Fruit fly (Drosophila melanogaster) whole organism, prepupa: Measurements from ENCODE around the gene CG12099.

Source experiments
- Blimp-1 ChIP-seq: fragments of 200-800 bp; sonication (Bioruptor generic); optimal IDR thresholded peaks from 3 replicates; lab custom pipeline; 2017; ENCODE audit warnings: missing biosample characterization, missing genetic modification characterization, mild to moderate bottlenecking, moderate library complexity, missing genetic modification reagents
- CG10631 ChIP-seq: fragments of 200-800 bp; sonication (Bioruptor generic); optimal IDR thresholded peaks from 2 replicates; lab custom pipeline; 2016; ENCODE audit warnings: missing biosample characterization, missing genetic modification characterization
- CG11294 ChIP-seq: fragments of 200-800 bp; sonication (Bioruptor generic); IDR thresholded peaks from 2 replicates; pipeline ENCODE4 v1.3.6; 2022; ENCODE audit warnings: missing biosample characterization, missing genetic modification characterization
- CG11762 ChIP-seq: fragments of 200-800 bp; sonication (Bioruptor generic); optimal IDR thresholded peaks from 3 replicates; lab custom pipeline; 2016; ENCODE audit warnings: missing biosample characterization, missing genetic modification characterization; ENCODE audit not compliant: insufficient read depth
- CG11902 ChIP-seq: fragments of 200-800 bp; sonication (Bioruptor generic); optimal IDR thresholded peaks from 3 replicates; lab custom pipeline; 2016; ENCODE audit warnings: missing biosample characterization, missing genetic modification characterization
- CG15336 ChIP-seq: fragments of 200-800 bp; sonication (Bioruptor generic); IDR thresholded peaks from 2 replicates; pipeline ENCODE4 v1.3.6; 2022; ENCODE audit warnings: missing biosample characterization, missing genetic modification characterization
- CG1621 ChIP-seq: fragments of 200-800 bp; sonication (Bioruptor generic); optimal IDR thresholded peaks from 3 replicates; lab custom pipeline; 2018; ENCODE audit warnings: missing biosample characterization, mild to moderate bottlenecking, missing genetic modification characterization
- CG16779 ChIP-seq: fragments of 200-800 bp; sonication (Bioruptor generic); optimal IDR thresholded peaks from 3 replicates; lab custom pipeline; 2017; ENCODE audit warnings: missing biosample characterization, mild to moderate bottlenecking, missing genetic modification characterization
- CG31627 ChIP-seq: fragments of 200-800 bp; sonication (Bioruptor generic); optimal IDR thresholded peaks from 3 replicates; lab custom pipeline; 2016; ENCODE audit warnings: missing biosample characterization, missing genetic modification characterization
- CG32006 ChIP-seq: fragments of 200-800 bp; sonication (Bioruptor generic); optimal IDR thresholded peaks from 3 replicates; lab custom pipeline; 2017; ENCODE audit warnings: missing biosample characterization, mild to moderate bottlenecking, missing genetic modification characterization
- CG3919 ChIP-seq: fragments of 200-800 bp; sonication (Bioruptor generic); optimal IDR thresholded peaks from 3 replicates; lab custom pipeline; 2016; ENCODE audit warnings: missing biosample characterization, missing genetic modification characterization
- CG6163 ChIP-seq: fragments of 200-800 bp; sonication (Bioruptor generic); IDR thresholded peaks from 3 replicates; pipeline ENCODE4 v1.3.6; 2022; ENCODE audit warnings: missing biosample characterization, missing genetic modification characterization
- CG6276 ChIP-seq: fragments of 200-800 bp; sonication (Bioruptor generic); optimal IDR thresholded peaks from 2 replicates; lab custom pipeline; 2017; ENCODE audit warnings: missing biosample characterization, mild to moderate bottlenecking, missing genetic modification characterization
- CG6792 ChIP-seq: fragments of 200-800 bp; sonication (Bioruptor generic); optimal IDR thresholded peaks from 3 replicates; lab custom pipeline; 2016; ENCODE audit warnings: missing biosample characterization, missing genetic modification characterization
- CG6854 ChIP-seq: fragments of 200-800 bp; sonication (Bioruptor generic); optimal IDR thresholded peaks from 2 replicates; lab custom pipeline; 2017; ENCODE audit warnings: missing biosample characterization, mild to moderate bottlenecking, missing genetic modification characterization
- CG9139 ChIP-seq: fragments of 200-800 bp; sonication (Bioruptor generic); optimal IDR thresholded peaks from 3 replicates; lab custom pipeline; 2017; ENCODE audit warnings: missing biosample characterization, mild to moderate bottlenecking, missing genetic modification characterization
- Eip78C ChIP-seq: fragments of 200-800 bp; sonication (Bioruptor generic); peaks from one replicate; lab custom pipeline; 2016; ENCODE audit warnings: missing biosample characterization, missing genetic modification characterization
- Eip93F ChIP-seq: fragments of 200-800 bp; sonication (Bioruptor generic); optimal IDR thresholded peaks from 2 replicates; lab custom pipeline; 2016; ENCODE audit warnings: missing biosample characterization, mild to moderate bottlenecking, missing genetic modification characterization
- Ets21C ChIP-seq: fragments of 200-800 bp; sonication (Bioruptor generic); optimal IDR thresholded peaks from 3 replicates; lab custom pipeline; 2016; ENCODE audit warnings: missing biosample characterization, missing genetic modification characterization
- Ets96B ChIP-seq: fragments of 200-800 bp; optimal IDR thresholded peaks from 2 replicates; lab custom pipeline; 2019; ENCODE audit warnings: missing biosample characterization, mild to moderate bottlenecking, missing genetic modification characterization, moderate library complexity
- Gug ChIP-seq: fragments of 200-800 bp; sonication (Bioruptor generic); IDR thresholded peaks from 2 replicates; pipeline ENCODE4 v1.3.6; 2022; ENCODE audit warnings: missing biosample characterization, missing genetic modification characterization
- Hr38 ChIP-seq: sonication (Bioruptor generic); optimal IDR thresholded peaks from 2 replicates; lab custom pipeline; 2016; ENCODE audit warnings: missing biosample characterization, missing genetic modification characterization
- Lpt ChIP-seq: fragments of 200-800 bp; sonication (Bioruptor generic); optimal IDR thresholded peaks from 3 replicates; lab custom pipeline; 2016; ENCODE audit warnings: missing biosample characterization, missing genetic modification characterization
- OdsH ChIP-seq: fragments of 200-800 bp; sonication (Bioruptor generic); optimal IDR thresholded peaks from 3 replicates; lab custom pipeline; 2016; ENCODE audit warnings: missing biosample characterization, missing genetic modification characterization
- Smox ChIP-seq: fragments of 200-800 bp; sonication (Bioruptor generic); optimal IDR thresholded peaks from 3 replicates; lab custom pipeline; 2016; ENCODE audit warnings: missing biosample characterization, missing genetic modification characterization
- Sox102F ChIP-seq: fragments of 200-800 bp; sonication (Bioruptor generic); optimal IDR thresholded peaks from 2 replicates; lab custom pipeline; 2016; ENCODE audit warnings: missing biosample characterization, mild to moderate bottlenecking, missing genetic modification characterization
- Sox15 ChIP-seq: fragments of 200-800 bp; sonication (Bioruptor generic); optimal IDR thresholded peaks from 3 replicates; lab custom pipeline; 2016; ENCODE audit warnings: missing biosample characterization, missing genetic modification characterization
- dac ChIP-seq: fragments of 200-800 bp; sonication (Bioruptor generic); optimal IDR thresholded peaks from 2 replicates; lab custom pipeline; 2017; ENCODE audit warnings: missing biosample characterization, mild to moderate bottlenecking, missing genetic modification characterization
- eg ChIP-seq: fragments of 200-800 bp; sonication (Bioruptor generic); IDR thresholded peaks from 3 replicates; pipeline ENCODE4 v1.3.6; 2022; ENCODE audit warnings: missing biosample characterization, missing genetic modification characterization
- esn ChIP-seq: fragments of 200-800 bp; sonication (Bioruptor generic); optimal IDR thresholded peaks from 2 replicates; lab custom pipeline; 2016; ENCODE audit warnings: missing biosample characterization, mild to moderate bottlenecking, missing genetic modification characterization, moderate library complexity
- fd85E ChIP-seq: fragments of 200-800 bp; sonication (Bioruptor generic); optimal IDR thresholded peaks from 3 replicates; lab custom pipeline; 2016; ENCODE audit warnings: missing biosample characterization, missing genetic modification characterization
- lz ChIP-seq: fragments of 200-800 bp; sonication (Bioruptor generic); optimal IDR thresholded peaks from 3 replicates; lab custom pipeline; 2016; ENCODE audit warnings: missing biosample characterization, missing genetic modification characterization
- net ChIP-seq: fragments of 200-800 bp; sonication (Bioruptor generic); optimal IDR thresholded peaks from 3 replicates; lab custom pipeline; 2016; ENCODE audit warnings: missing biosample characterization, missing genetic modification characterization
- pdm3 ChIP-seq: fragments of 200-800 bp; sonication (Bioruptor generic); optimal IDR thresholded peaks from 3 replicates; lab custom pipeline; 2016; ENCODE audit warnings: missing biosample characterization, missing genetic modification characterization
- salr ChIP-seq, 2 experiments: fragments of 200-800 bp; sonication (Bioruptor generic); optimal IDR thresholded peaks; 3 replicates each; lab custom pipeline; 2016 to 2018; ENCODE audit warnings: missing biosample characterization in 2 of 2, missing genetic modification characterization in 2 of 2, mild to moderate bottlenecking in 1 of 2
- spab ChIP-seq: fragments of 200-800 bp; sonication (Bioruptor generic); optimal IDR thresholded peaks from 2 replicates; lab custom pipeline; 2017; ENCODE audit warnings: missing biosample characterization, mild to moderate bottlenecking, missing genetic modification characterization, missing genetic modification reagents
- ss ChIP-seq, 2 experiments: fragments of 200-800 bp; sonication (Bioruptor generic); optimal IDR thresholded peaks; 2 replicates in 1 of 2; 3 replicates in 1 of 2; lab custom pipeline; 2017 to 2018; ENCODE audit warnings: mild to moderate bottlenecking in 2 of 2, missing biosample characterization in 2 of 2, missing genetic modification characterization in 2 of 2, moderate library complexity in 1 of 2
- svp ChIP-seq: fragments of 200-800 bp; sonication (Bioruptor generic); peaks from one replicate; lab custom pipeline; 2016; ENCODE audit warnings: missing biosample characterization, missing genetic modification characterization
- topi ChIP-seq: fragments of 200-800 bp; sonication (Bioruptor generic); optimal IDR thresholded peaks from 3 replicates; lab custom pipeline; 2016; ENCODE audit warnings: missing biosample characterization, missing genetic modification characterization

CG12099 gene

DNA sequence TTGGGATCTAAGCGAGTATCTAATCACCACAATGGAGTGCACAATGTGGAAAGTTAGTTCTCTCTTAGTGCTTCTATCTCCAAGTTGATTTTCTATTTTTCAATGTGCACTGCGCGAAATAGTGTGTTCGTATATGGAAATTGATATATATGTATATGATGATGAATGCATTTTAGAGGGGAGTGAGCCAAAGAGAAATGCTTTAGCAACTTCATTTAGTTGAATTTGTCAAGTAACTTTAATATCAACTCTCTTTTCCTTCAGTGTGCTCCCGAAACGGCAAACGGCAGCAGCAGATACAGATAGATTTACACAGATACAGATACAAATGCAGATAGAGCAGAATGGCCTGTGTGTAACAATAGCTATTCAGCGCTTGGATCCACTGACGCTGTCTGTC, 25.7 kb upstream of the CG12099 start (continued):
- TF ChIP-seq CG15336 (GFP tag; lab: Robert Waterston, UW) (peak; percentile 90), dac (GFP tag; lab: Kevin White, UChicago) (peak; percentile 65), svp (GFP tag; lab: Kevin White, UChicago) (peak; percentile 37), esn (peak; percentile 22), pdm3 (GFP tag; lab: Kevin White, UChicago) (peak; percentile 69), Smox (GFP tag; lab: Kevin White, UChicago) (peak; percentile 12), fd85E (GFP tag; lab: Kevin White, UChicago) (no peak), Hr38 (GFP tag; lab: Kevin White, UChicago) (no peak), CG3919 (GFP tag; lab: Kevin White, UChicago) (peak; percentile 8)

DNA sequence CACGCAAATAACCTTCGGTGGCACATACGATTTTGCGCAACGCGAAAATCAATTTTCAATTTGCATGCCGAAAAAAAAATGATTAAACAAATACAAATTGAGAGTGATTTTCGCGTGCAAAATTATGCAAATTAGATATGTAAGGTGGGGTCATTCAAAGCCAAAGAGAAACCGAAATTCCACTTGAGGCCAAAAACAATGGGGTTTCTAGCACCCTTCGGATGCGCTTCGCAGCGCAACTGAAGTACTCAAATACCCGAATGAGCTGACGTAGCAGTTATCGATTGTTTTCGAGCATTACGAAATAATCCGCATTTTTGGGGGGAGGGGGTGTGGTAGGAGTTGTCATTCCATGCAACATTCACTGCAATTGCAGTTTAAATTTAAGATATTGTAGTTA, 22.5 kb upstream of the CG12099 start:
- TF ChIP-seq salr (GFP tag; optimal IDR thresholded peaks at IDR 0.05; lab: Kevin White, UChicago) (no peak), CG11294 (no peak), CG1621 (no peak), pdm3 (GFP tag; lab: Kevin White, UChicago) (no peak), Ets96B (tag; lab: Kevin White, UChicago) (no peak), Gug (no peak), ss (GFP tag; optimal IDR thresholded peaks at IDR 0.05; lab: Kevin White, UChicago) (no peak), OdsH (GFP tag; lab: Kevin White, UChicago) (no peak), Sox102F (GFP tag; lab: Kevin White, UChicago) (no peak), eg (no peak), CG3919 (GFP tag; lab: Kevin White, UChicago) (no peak), CG16779 (tag; lab: Kevin White, UChicago) (no peak), CG31627 (no peak), Ets21C (GFP tag; lab: Kevin White, UChicago) (no peak), topi (GFP tag; lab: Kevin White, UChicago) (no peak), esn (no peak), Sox15 (GFP tag; lab: Kevin White, UChicago) (no peak), Eip78C (no peak), Eip93F (GFP tag; lab: Kevin White, UChicago) (no peak), CG10631 (GFP tag; lab: Kevin White, UChicago) (no peak)

DNA sequence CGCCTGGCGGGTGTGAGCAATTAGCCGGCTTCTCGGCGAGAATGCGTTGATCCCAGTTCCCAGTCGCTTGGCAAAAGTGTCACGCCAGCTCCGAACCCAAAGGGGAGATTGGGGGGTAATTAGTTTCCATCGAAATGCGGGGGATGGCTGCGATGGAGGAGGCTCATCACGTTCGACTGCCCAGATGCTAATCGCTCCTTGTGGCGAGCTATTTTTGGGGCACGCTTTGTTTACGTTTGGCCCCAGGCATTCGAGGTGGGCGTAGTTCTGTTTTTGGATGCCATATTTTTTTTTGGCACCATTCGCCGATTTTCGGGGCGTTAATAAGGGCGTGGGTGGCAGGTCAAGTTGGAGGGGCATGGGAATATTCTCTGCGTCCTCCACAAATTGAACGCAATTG, 21.9 kb upstream of the CG12099 start:
- TF ChIP-seq Sox15 (GFP tag; lab: Kevin White, UChicago) (no peak), CG11762 (GFP tag; lab: Kevin White, UChicago) (no peak), CG6854 (GFP tag; lab: Kevin White, UChicago) (no peak), lz (GFP tag; lab: Kevin White, UChicago) (no peak), Ets21C (GFP tag; lab: Kevin White, UChicago) (no peak), svp (GFP tag; lab: Kevin White, UChicago) (no peak), spab (GFP tag; lab: Kevin White, UChicago) (no peak), Lpt (GFP tag; lab: Kevin White, UChicago) (no peak), Blimp-1 (GFP tag; lab: Kevin White, UChicago) (no peak), CG11294 (no peak), CG6276 (GFP tag; lab: Kevin White, UChicago) (no peak), net (GFP tag; lab: Kevin White, UChicago) (no peak), CG6163 (GFP tag; lab: Robert Waterston, UW) (no peak), CG32006 (GFP tag; lab: Kevin White, UChicago) (no peak), fd85E (GFP tag; lab: Kevin White, UChicago) (no peak), CG31627 (no peak), CG9139 (GFP tag; lab: Kevin White, UChicago) (no peak), CG11902 (no peak), CG6792 (GFP tag; lab: Kevin White, UChicago) (no peak)
